Worm (Caenorhabditis elegans) whole organism, L4 larva: ENCODE measurements around the gene srbc-23.

ENCODE experiments used
- F10B5.3 ChIP-seq: sonication (generic microtip); optimal IDR thresholded peaks from 2 replicates; lab custom pipeline; 2016; ENCODE audit warnings: mild to moderate bottlenecking, missing genetic modification characterization, missing compliant biosample characterization
- F26F4.8 ChIP-seq: fragments of 200-800 bp; sonication (Bioruptor generic); conservative IDR thresholded peaks from 2 replicates; pipeline ENCODE4 v1.3.6; 2022; ENCODE audit warnings: missing genetic modification characterization, missing compliant biosample characterization
- T20F7.1 ChIP-seq: fragments of 200-800 bp; sonication (Bioruptor generic); optimal IDR thresholded peaks from 2 replicates; lab custom pipeline; 2018; ENCODE audit warnings: mild to moderate bottlenecking, missing genetic modification characterization, missing compliant biosample characterization
- T26A8.4 ChIP-seq: fragments of 200-800 bp; sonication (Bioruptor generic); IDR thresholded peaks from 2 replicates; pipeline ENCODE4 v1.3.6; 2022; ENCODE audit warnings: missing genetic modification characterization, missing compliant biosample characterization
- Y48G9A.11 ChIP-seq: fragments of 200-800 bp; sonication (Bioruptor generic); IDR thresholded peaks from 2 replicates; pipeline ENCODE4 v1.3.6; 2022; ENCODE audit warnings: missing genetic modification reagents, missing genetic modification characterization, missing compliant biosample characterization
- Y5F2A.4 ChIP-seq: fragments of 200-800 bp; sonication (Bioruptor generic); optimal IDR thresholded peaks from 2 replicates; lab custom pipeline; 2018; ENCODE audit warnings: mild to moderate bottlenecking, missing genetic modification characterization, missing compliant biosample characterization
- Y75B8A.6 ChIP-seq: fragments of 200-800 bp; sonication (Bioruptor generic); IDR thresholded peaks from 2 replicates; pipeline ENCODE4 v1.3.6; 2022; ENCODE audit warnings: missing genetic modification reagents, missing genetic modification characterization, missing compliant biosample characterization
- ZK337.2 ChIP-seq: fragments of 200-800 bp; sonication (Bioruptor generic); IDR thresholded peaks from 2 replicates; pipeline ENCODE4 v1.3.6; 2022; ENCODE audit warnings: missing genetic modification reagents, missing genetic modification characterization, missing compliant biosample characterization
- aha-1 ChIP-seq: fragments of 150-350 bp; peaks from one replicate; lab custom pipeline; 2014; ENCODE audit warnings: missing biosample characterization, missing genetic modification characterization
- aly-2 ChIP-seq: sonication (generic microtip); optimal IDR thresholded peaks from 2 replicates; lab custom pipeline; 2018; ENCODE audit warnings: missing biosample characterization, missing genetic modification characterization
- arid-1 ChIP-seq: fragments of 200-800 bp; sonication (Bioruptor generic); conservative IDR thresholded peaks from 2 replicates; pipeline ENCODE4 v1.3.6; 2022; ENCODE audit warnings: missing genetic modification reagents, missing genetic modification characterization, missing compliant biosample characterization
- attf-4 ChIP-seq: sonication (generic microtip); optimal IDR thresholded peaks from 3 replicates; lab custom pipeline; 2017; ENCODE audit warnings: missing biosample characterization, missing genetic modification characterization
- ceh-28 ChIP-seq: fragments of 150-350 bp; optimal IDR thresholded peaks from 2 replicates; lab custom pipeline; 2014; ENCODE audit warnings: missing biosample characterization, missing genetic modification reagents, missing genetic modification characterization
- ceh-32 ChIP-seq: sonication (generic microtip); optimal IDR thresholded peaks from 2 replicates; lab custom pipeline; 2016; ENCODE audit warnings: mild to moderate bottlenecking, missing genetic modification characterization, missing compliant biosample characterization; ENCODE audit not compliant: poor library complexity
- ceh-44 ChIP-seq: fragments of 200-800 bp; sonication (Bioruptor generic); IDR thresholded peaks from 2 replicates; pipeline ENCODE4 v1.3.6; 2022; ENCODE audit warnings: missing genetic modification reagents, missing genetic modification characterization, missing compliant biosample characterization
- daf-16 ChIP-seq, 3 experiments: sonication (generic microtip); optimal IDR thresholded peaks; 2 replicates each; lab custom pipeline; 2016 to 2017; ENCODE audit warnings: missing genetic modification characterization in 3 of 3, missing genetic modification reagents in 3 of 3, mild to moderate bottlenecking in 2 of 3, missing compliant biosample characterization in 2 of 3, missing biosample characterization in 1 of 3, moderate library complexity in 1 of 3
- daf-19 ChIP-seq: fragments of 200-800 bp; sonication (Bioruptor generic); conservative IDR thresholded peaks from 2 replicates; pipeline ENCODE4 v1.3.6; 2022; ENCODE audit warnings: missing genetic modification characterization, missing compliant biosample characterization
- dmd-6 ChIP-seq: fragments of 200-800 bp; sonication (Bioruptor generic); IDR thresholded peaks from 2 replicates; pipeline ENCODE4 v1.3.6; 2022; ENCODE audit warnings: missing genetic modification reagents, missing genetic modification characterization, missing compliant biosample characterization
- egl-43 ChIP-seq: fragments of 200-800 bp; sonication (Bioruptor generic); IDR thresholded peaks from 2 replicates; pipeline ENCODE4 v1.3.6; 2022; ENCODE audit warnings: missing genetic modification reagents, missing genetic modification characterization, missing compliant biosample characterization
- hlh-11 ChIP-seq: fragments of 200-800 bp; sonication (Bioruptor generic); optimal IDR thresholded peaks from 2 replicates; lab custom pipeline; 2018; ENCODE audit warnings: mild to moderate bottlenecking, missing genetic modification characterization, missing compliant biosample characterization
- hlh-30 ChIP-seq: sonication (generic microtip); optimal IDR thresholded peaks from 2 replicates; lab custom pipeline; 2017; ENCODE audit warnings: antibody characterized with exemption, mild to moderate bottlenecking, missing genetic modification characterization, missing compliant biosample characterization; ENCODE audit not compliant: insufficient read depth
- lim-7 ChIP-seq: fragments of 200-800 bp; sonication (Bioruptor generic); IDR thresholded peaks from 2 replicates; pipeline ENCODE4 v1.3.6; 2022; ENCODE audit warnings: missing genetic modification characterization, missing compliant biosample characterization
- lin-13 ChIP-seq: fragments of 150-350 bp; optimal IDR thresholded peaks from 2 replicates; lab custom pipeline; 2014; ENCODE audit warnings: missing biosample characterization, missing genetic modification reagents, missing genetic modification characterization
- lin-15B ChIP-seq: fragments of 150-350 bp; sonication (generic microtip); optimal IDR thresholded peaks from 3 replicates; lab custom pipeline; 2014; ENCODE audit warnings: missing biosample characterization, missing genetic modification characterization
- lin-29 ChIP-seq: fragments of 200-800 bp; sonication (Bioruptor generic); IDR thresholded peaks from 2 replicates; pipeline ENCODE4 v1.3.6; 2022; ENCODE audit warnings: missing genetic modification reagents, missing genetic modification characterization, missing compliant biosample characterization
- lsy-2 ChIP-seq, 2 experiments: fragments of 150-350 bp in 1 of 2; sonication (generic microtip) in 1 of 2; optimal IDR thresholded peaks; 2 replicates each; lab custom pipeline; 2014 to 2017; ENCODE audit warnings: missing biosample characterization in 2 of 2, missing genetic modification characterization in 2 of 2
- madf-5 ChIP-seq, 2 experiments: fragments of 200-800 bp; sonication (Bioruptor generic); IDR thresholded peaks; 2 replicates each; pipeline ENCODE4 v1.3.6; 2022; ENCODE audit warnings: missing compliant biosample characterization in 2 of 2, missing genetic modification characterization in 2 of 2
- mdl-1 ChIP-seq, 2 experiments: fragments of 150-350 bp in 1 of 2; sonication (generic microtip) in 1 of 2; optimal IDR thresholded peaks; 2 replicates each; lab custom pipeline; 2014 to 2017; ENCODE audit warnings: missing biosample characterization in 2 of 2, missing genetic modification characterization in 2 of 2
- mdt-29 ChIP-seq: fragments of 200-800 bp; sonication (Bioruptor generic); IDR thresholded peaks from 2 replicates; pipeline ENCODE4 v1.3.6; 2022; ENCODE audit warnings: missing genetic modification reagents, missing genetic modification characterization, missing compliant biosample characterization
- mep-1 ChIP-seq: fragments of 150-350 bp; sonication (generic microtip); optimal IDR thresholded peaks from 3 replicates; lab custom pipeline; 2014; ENCODE audit warnings: missing biosample characterization, missing genetic modification characterization
- mxl-3 ChIP-seq: fragments of 200-800 bp; sonication (Bioruptor generic); optimal IDR thresholded peaks from 2 replicates; lab custom pipeline; 2018; ENCODE audit warnings: mild to moderate bottlenecking, missing genetic modification characterization, missing compliant biosample characterization
- nhr-102 ChIP-seq: sonication (generic microtip); optimal IDR thresholded peaks from 2 replicates; lab custom pipeline; 2016; ENCODE audit warnings: mild to moderate bottlenecking, missing genetic modification characterization, moderate library complexity, missing compliant biosample characterization
- nhr-111 ChIP-seq: fragments of 200-800 bp; sonication (Bioruptor generic); optimal IDR thresholded peaks from 2 replicates; lab custom pipeline; 2018; ENCODE audit warnings: mild to moderate bottlenecking, missing genetic modification characterization, missing compliant biosample characterization
- nhr-41 ChIP-seq: fragments of 200-800 bp; sonication (Bioruptor generic); IDR thresholded peaks from 2 replicates; pipeline ENCODE4 v1.3.6; 2022; ENCODE audit warnings: missing genetic modification reagents, missing genetic modification characterization, missing compliant biosample characterization
- nhr-6 ChIP-seq: fragments of 150-350 bp; optimal IDR thresholded peaks from 2 replicates; lab custom pipeline; 2014; ENCODE audit warnings: missing biosample characterization, missing genetic modification characterization
- nhr-76 ChIP-seq: fragments of 150-350 bp; optimal IDR thresholded peaks from 2 replicates; lab custom pipeline; 2014; ENCODE audit warnings: missing biosample characterization, missing genetic modification characterization
- nhr-77 ChIP-seq: fragments of 150-350 bp; optimal IDR thresholded peaks from 2 replicates; lab custom pipeline; 2014; ENCODE audit warnings: missing biosample characterization, missing genetic modification characterization
- rbr-2 ChIP-seq: sonication (generic microtip); optimal IDR thresholded peaks from 2 replicates; lab custom pipeline; 2016; ENCODE audit warnings: missing genotype, missing genetic modification characterization, missing compliant biosample characterization
- saeg-2 ChIP-seq: fragments of 200-800 bp; sonication (Bioruptor generic); IDR thresholded peaks from 2 replicates; pipeline ENCODE4 v1.3.6; 2022; ENCODE audit warnings: missing genetic modification reagents, missing genetic modification characterization, missing compliant biosample characterization
- set-16 ChIP-seq: fragments of 200-800 bp; sonication (Bioruptor generic); IDR thresholded peaks from 2 replicates; pipeline ENCODE4 v1.3.6; 2022; ENCODE audit warnings: missing genetic modification reagents, missing genetic modification characterization, missing compliant biosample characterization
- snpc-1.2 ChIP-seq: fragments of 200-800 bp; sonication (Bioruptor generic); IDR thresholded peaks from 2 replicates; pipeline ENCODE4 v1.3.6; 2022; ENCODE audit warnings: missing genetic modification reagents, missing genetic modification characterization, missing compliant biosample characterization
- unc-130 ChIP-seq: sonication (generic microtip); optimal IDR thresholded peaks from 2 replicates; lab custom pipeline; 2016; ENCODE audit warnings: missing genetic modification reagents, missing genetic modification characterization, missing compliant biosample characterization
- unc-62 ChIP-seq, 3 experiments: fragments of 150-350 bp in 1 of 3; sonication (generic microtip); optimal IDR thresholded peaks in 2 of 3; peaks in 1 of 3; 1 replicate in 1 of 3; 2 replicates in 2 of 3; lab custom pipeline; 2014 to 2017; ENCODE audit warnings: missing biosample characterization in 3 of 3, missing genetic modification characterization in 3 of 3, missing genetic modification reagents in 3 of 3, missing genotype in 1 of 3
- vab-7 ChIP-seq: fragments of 200-800 bp; sonication (Bioruptor generic); IDR thresholded peaks from 2 replicates; pipeline ENCODE4 v1.3.6; 2022; ENCODE audit warnings: missing genetic modification reagents, missing genetic modification characterization, missing compliant biosample characterization
- zag-1 ChIP-seq: fragments of 150-350 bp; optimal IDR thresholded peaks from 2 replicates; lab custom pipeline; 2014; ENCODE audit warnings: missing biosample characterization, missing genetic modification characterization
- zip-11 ChIP-seq: fragments of 200-800 bp; sonication (Bioruptor generic); IDR thresholded peaks from 2 replicates; pipeline ENCODE4 v1.3.6; 2022; ENCODE audit warnings: missing genetic modification characterization, missing compliant biosample characterization

srbc-23 gene

ce11 chrV:2133512-2133911, 19.9 kb upstream of the srbc-23 start (continued):
- 0 out of 2 replicates have a peak, but pooled peaks have one; percentile 37 for TF ChIP-seq arid-1 (GFP tag; lab: Robert Waterston, UW)
- no peak for TF ChIP-seq ceh-44 (GFP tag; lab: Robert Waterston, UW)
- no peak for TF ChIP-seq zip-11
- TF ChIP-seq ceh-28, result no peak
- TF ChIP-seq attf-4, result no peak
- TF ChIP-seq ZK337.2 (GFP tag; lab: Robert Waterston, UW), result no peak
- TF ChIP-seq snpc-1.2 (GFP tag; lab: Robert Waterston, UW), result no peak
- no peak for TF ChIP-seq Y5F2A.4 (GFP tag; lab: Kevin White, UChicago)
- no peak for TF ChIP-seq nhr-41

ce11 chrV:2134340-2134739, 19.0 kb upstream of the srbc-23 start:
- TF ChIP-seq aly-2 (tag; lab: Kevin White, UChicago) (no peak), nhr-111 (no peak), aha-1 (tag; lab: Kevin White, UChicago) (peak; percentile 78), Y48G9A.11 (GFP tag; lab: Robert Waterston, UW) (0 out of 2 replicates have a peak, but pooled peaks have one; percentile 39), unc-62 (GFP tag; optimal IDR thresholded peaks at IDR 0.05 in 1 of 2; lab: Kevin White, UChicago) (peak in 1 of 2 experiments; percentile 14), unc-62 (tag; optimal IDR thresholded peaks at IDR 0.05; lab: Kevin White, UChicago) (no peak), hlh-30 (peak; percentile 62), lim-7 (0 out of 2 replicates have a peak, but pooled peaks have one; percentile 47), set-16 (GFP tag; lab: Robert Waterston, UW) (no peak), lsy-2 (tag; optimal IDR thresholded peaks at IDR 0.05; lab: Kevin White, UChicago) (peak in 1 of 2 experiments; percentile 26), nhr-77 (tag; lab: Kevin White, UChicago) (no peak), mep-1 (tag; lab: Kevin White, UChicago) (peak; percentile 7), mxl-3 (GFP tag; lab: Kevin White, UChicago) (no peak), hlh-11 (tag; lab: Kevin White, UChicago) (no peak), egl-43 (GFP tag; lab: Robert Waterston, UW) (peak; percentile 20; the same call in 1 of the 2 replicates), dmd-6 (GFP tag; lab: Robert Waterston, UW) (no peak)

- TF ChIP-seq arid-1 (GFP tag; lab: Robert Waterston, UW), result peak; percentile 45; the same call in 1 of the 2 replicates
- TF ChIP-seq T26A8.4, result no peak
- TF ChIP-seq mdt-29 (GFP tag; lab: Robert Waterston, UW), result no peak
- TF ChIP-seq saeg-2 (GFP tag; lab: Robert Waterston, UW), result no peak
- no peak for TF ChIP-seq zip-11
- no peak for TF ChIP-seq F26F4.8 (GFP tag; lab: Robert Waterston, UW)
- TF ChIP-seq unc-130, result no peak
- no peak for TF ChIP-seq Y75B8A.6
- no peak for TF ChIP-seq ceh-32 (tag; lab: Kevin White, UChicago)
- no peak for TF ChIP-seq nhr-6
- TF ChIP-seq lin-13 (GFP tag; lab: Kevin White, UChicago), result no peak
- TF ChIP-seq rbr-2, result no peak
- no peak for TF ChIP-seq attf-4
- TF ChIP-seq nhr-102 (tag; lab: Kevin White, UChicago), result no peak
- TF ChIP-seq nhr-76 (tag; lab: Kevin White, UChicago), result no peak
- TF ChIP-seq nhr-77 (tag; lab: Kevin White, UChicago), result no peak
- TF ChIP-seq zag-1, result no peak
- TF ChIP-seq aha-1 (tag; lab: Kevin White, UChicago), result peak; percentile 60
- no peak for TF ChIP-seq lin-29 (GFP tag; lab: Robert Waterston, UW)
- TF ChIP-seq T20F7.1, result no peak
- TF ChIP-seq daf-19, result no peak
- peak in 1 of 2 experiments; percentile 68 for TF ChIP-seq mdl-1 (tag; optimal IDR thresholded peaks at IDR 0.05; lab: Kevin White, UChicago)
- no peak for TF ChIP-seq egl-43 (GFP tag; lab: Robert Waterston, UW)
- no peak for TF ChIP-seq ceh-28
- TF ChIP-seq set-16 (GFP tag; lab: Robert Waterston, UW), result 0 out of 2 replicates have a peak, but pooled peaks have one; percentile 27
- TF ChIP-seq ZK337.2 (GFP tag; lab: Robert Waterston, UW), result 0 out of 2 replicates have a peak, but pooled peaks have one; percentile 8
- TF ChIP-seq F10B5.3 (tag; lab: Kevin White, UChicago), result no peak
- TF ChIP-seq lin-15B (tag; lab: Kevin White, UChicago), result no peak
- TF ChIP-seq daf-16 (GFP tag; optimal IDR thresholded peaks at IDR 0.05; lab: Kevin White, UChicago), result no peak
- TF ChIP-seq daf-16 (tag; optimal IDR thresholded peaks at IDR 0.05; lab: Kevin White, UChicago), result no peak
- no peak for TF ChIP-seq madf-5 (GFP tag; IDR thresholded peaks at IDR 0.05; lab: Robert Waterston, UW)
- no peak for TF ChIP-seq vab-7 (GFP tag; lab: Robert Waterston, UW)
Measured at ce11 chrV:2135323-2135722, 18.1 kb upstream of the srbc-23 start.
